Fruit fly (Drosophila melanogaster) whole organism, embryonic: ENCODE data around the gene Klp67A.

Experiments used
- CG10274 ChIP-seq: fragments of 200-800 bp; sonication (Bioruptor generic); optimal IDR thresholded peaks from 3 replicates; lab custom pipeline; 2017; ENCODE audit warnings: missing biosample characterization, mild to moderate bottlenecking, missing genetic modification characterization
- CG10543 ChIP-seq: fragments of 200-800 bp; sonication (Bioruptor generic); optimal IDR thresholded peaks from 3 replicates; lab custom pipeline; 2017; ENCODE audit warnings: missing biosample characterization, mild to moderate bottlenecking, missing genetic modification characterization, moderate library complexity
- CG10654 ChIP-seq: fragments of 200-800 bp; sonication (Bioruptor generic); optimal IDR thresholded peaks from 2 replicates; lab custom pipeline; 2016; ENCODE audit warnings: missing biosample characterization, missing genetic modification characterization
- CG10959 ChIP-seq: fragments of 200-800 bp; sonication (Bioruptor generic); IDR thresholded peaks from 2 replicates; pipeline ENCODE4 v1.3.6; 2022; ENCODE audit warnings: missing biosample characterization, missing genetic modification characterization
- CG11695 ChIP-seq: fragments of 200-800 bp; sonication (Bioruptor generic); IDR thresholded peaks from 3 replicates; pipeline ENCODE4 v1.3.6; 2022; ENCODE audit warnings: missing biosample characterization, missing genetic modification characterization
- CG12236 ChIP-seq: fragments of 200-800 bp; sonication (Bioruptor generic); optimal IDR thresholded peaks from 2 replicates; lab custom pipeline; 2016; ENCODE audit warnings: missing biosample characterization, missing genetic modification characterization
- CG12391 ChIP-seq: fragments of 200-800 bp; sonication (Bioruptor generic); optimal IDR thresholded peaks from 3 replicates; lab custom pipeline; 2018; ENCODE audit warnings: missing biosample characterization, mild to moderate bottlenecking, missing genetic modification characterization, moderate library complexity
- CG13123 ChIP-seq: fragments of 200-800 bp; sonication (Bioruptor generic); optimal IDR thresholded peaks from 2 replicates; lab custom pipeline; 2016; ENCODE audit warnings: missing biosample characterization, missing genetic modification characterization
- CG13296 ChIP-seq: fragments of 200-800 bp; sonication (Bioruptor generic); optimal IDR thresholded peaks from 3 replicates; lab custom pipeline; 2018; ENCODE audit warnings: missing biosample characterization, mild to moderate bottlenecking, missing genetic modification characterization
- CG14441 ChIP-seq: fragments of 200-800 bp; sonication (Bioruptor generic); IDR thresholded peaks from 2 replicates; pipeline ENCODE4 v1.3.6; 2022; ENCODE audit warnings: missing biosample characterization, missing genetic modification characterization
- CG15073 ChIP-seq: fragments of 200-800 bp; sonication (Bioruptor generic); optimal IDR thresholded peaks from 2 replicates; lab custom pipeline; 2016; ENCODE audit warnings: missing biosample characterization, missing genetic modification characterization
- CG15479 ChIP-seq: fragments of 200-800 bp; sonication (Bioruptor generic); optimal IDR thresholded peaks from 3 replicates; lab custom pipeline; 2019; ENCODE audit warnings: missing biosample characterization, mild to moderate bottlenecking, missing genetic modification characterization, moderate library complexity
- CG2712 ChIP-seq: fragments of 200-800 bp; optimal IDR thresholded peaks from 3 replicates; lab custom pipeline; 2019; ENCODE audit warnings: missing biosample characterization, mild to moderate bottlenecking, missing genetic modification characterization, moderate library complexity
- CG2875 ChIP-seq: fragments of 200-800 bp; sonication (Bioruptor generic); optimal IDR thresholded peaks from 2 replicates; lab custom pipeline; 2017; ENCODE audit warnings: missing biosample characterization, mild to moderate bottlenecking, missing genetic modification characterization, missing genetic modification reagents
- CG3407 ChIP-seq: fragments of 200-800 bp; sonication (Bioruptor generic); optimal IDR thresholded peaks from 2 replicates; lab custom pipeline; 2018; ENCODE audit warnings: missing biosample characterization, mild to moderate bottlenecking, missing genetic modification characterization
- CG3838 ChIP-seq: fragments of 200-800 bp; sonication (Bioruptor generic); optimal IDR thresholded peaks from 3 replicates; lab custom pipeline; 2016; ENCODE audit warnings: missing biosample characterization, missing genetic modification characterization
- CG5953 ChIP-seq: fragments of 200-800 bp; sonication (Bioruptor generic); IDR thresholded peaks from 2 replicates; pipeline ENCODE4 v1.3.6; 2022; ENCODE audit warnings: missing biosample characterization, missing genetic modification characterization
- CG7556 ChIP-seq: fragments of 200-800 bp; sonication (Bioruptor generic); optimal IDR thresholded peaks from 2 replicates; lab custom pipeline; 2017; ENCODE audit warnings: missing biosample characterization, mild to moderate bottlenecking, missing genetic modification characterization
- CG7928 ChIP-seq: fragments of 200-800 bp; sonication (Bioruptor generic); optimal IDR thresholded peaks from 2 replicates; lab custom pipeline; 2017; ENCODE audit warnings: missing biosample characterization, mild to moderate bottlenecking, missing genetic modification characterization
- CG8765 ChIP-seq: fragments of 200-800 bp; sonication (Bioruptor generic); IDR thresholded peaks from 2 replicates; pipeline ENCODE4 v1.3.6; 2022; ENCODE audit warnings: missing biosample characterization, missing genetic modification characterization
- CG8924 ChIP-seq: fragments of 200-800 bp; optimal IDR thresholded peaks from 3 replicates; lab custom pipeline; 2019; ENCODE audit warnings: missing biosample characterization, mild to moderate bottlenecking, missing genetic modification characterization, moderate library complexity
- CG9215 ChIP-seq: fragments of 200-800 bp; sonication (Bioruptor generic); IDR thresholded peaks from 2 replicates; pipeline ENCODE4 v1.3.6; 2022; ENCODE audit warnings: missing biosample characterization, missing genetic modification characterization
- CG9727 ChIP-seq: fragments of 200-800 bp; sonication (Bioruptor generic); optimal IDR thresholded peaks from 3 replicates; lab custom pipeline; 2017; ENCODE audit warnings: missing biosample characterization, mild to moderate bottlenecking, missing genetic modification characterization
- CG9876 ChIP-seq: fragments of 200-800 bp; sonication (Bioruptor generic); optimal IDR thresholded peaks from 2 replicates; lab custom pipeline; 2016; ENCODE audit warnings: missing biosample characterization, missing genetic modification characterization
- Camta ChIP-seq: fragments of 200-800 bp; sonication (Bioruptor generic); optimal IDR thresholded peaks from 2 replicates; lab custom pipeline; 2016; ENCODE audit warnings: missing biosample characterization, missing genetic modification characterization
- Dref ChIP-seq: fragments of 200-800 bp; sonication (Bioruptor generic); IDR thresholded peaks from 2 replicates; pipeline ENCODE4 v1.3.6; 2022; ENCODE audit warnings: missing biosample characterization, missing genetic modification characterization
- E2f1 ChIP-seq: fragments of 200-800 bp; sonication (Bioruptor generic); IDR thresholded peaks from 2 replicates; pipeline ENCODE4 v1.3.6; 2022; ENCODE audit warnings: missing biosample characterization, missing genetic modification characterization
- Ets97D ChIP-seq: fragments of 200-800 bp; sonication (Bioruptor generic); optimal IDR thresholded peaks from 3 replicates; lab custom pipeline; 2016; ENCODE audit warnings: missing biosample characterization, missing genetic modification characterization
- Hand ChIP-seq: fragments of 200-800 bp; sonication (Bioruptor generic); optimal IDR thresholded peaks from 2 replicates; lab custom pipeline; 2017; ENCODE audit warnings: mild to moderate bottlenecking, missing biosample characterization, missing genetic modification reagents, missing genetic modification characterization
- Hr3 ChIP-seq: fragments of 200-800 bp; sonication (Bioruptor generic); optimal IDR thresholded peaks from 3 replicates; lab custom pipeline; 2016; ENCODE audit warnings: missing biosample characterization, missing genetic modification characterization
- Hr39 ChIP-seq: fragments of >200 bp; optimal IDR thresholded peaks from 2 replicates; lab custom pipeline; 2017
- Mrtf ChIP-seq: fragments of 200-800 bp; sonication (Bioruptor generic); IDR thresholded peaks from 3 replicates; pipeline ENCODE4 v1.3.6; 2022; ENCODE audit warnings: missing biosample characterization, missing genetic modification characterization
- Oli ChIP-seq: fragments of 200-800 bp; sonication (Bioruptor generic); optimal IDR thresholded peaks from 2 replicates; lab custom pipeline; 2018; ENCODE audit warnings: missing biosample characterization, mild to moderate bottlenecking, missing genetic modification characterization, moderate library complexity
- Taf1 ChIP-seq: fragments of 200-800 bp; sonication (Bioruptor generic); IDR thresholded peaks from 2 replicates; pipeline ENCODE4 v1.3.6; 2022; ENCODE audit warnings: missing biosample characterization, missing genetic modification characterization
- al ChIP-seq: fragments of 200-800 bp; sonication (Bioruptor generic); IDR thresholded peaks from 2 replicates; pipeline ENCODE4 v1.3.6; 2022; ENCODE audit warnings: missing biosample characterization, missing genetic modification characterization
- cwo ChIP-seq: fragments of 200-800 bp; sonication (Bioruptor generic); optimal IDR thresholded peaks from 3 replicates; lab custom pipeline; 2017; ENCODE audit warnings: missing biosample characterization, missing genetic modification characterization, mild to moderate bottlenecking, moderate library complexity, missing genetic modification reagents
- ems ChIP-seq: fragments of 200-800 bp; sonication (Bioruptor generic); optimal IDR thresholded peaks from 3 replicates; lab custom pipeline; 2016; ENCODE audit warnings: missing biosample characterization, missing genetic modification characterization
- fd64A ChIP-seq: fragments of 200-800 bp; sonication (Bioruptor generic); optimal IDR thresholded peaks from 3 replicates; lab custom pipeline; 2018; ENCODE audit warnings: missing biosample characterization, mild to moderate bottlenecking, missing genetic modification characterization
- gem ChIP-seq: fragments of 200-800 bp; sonication (Bioruptor generic); optimal IDR thresholded peaks from 2 replicates; lab custom pipeline; 2019; ENCODE audit warnings: missing biosample characterization, mild to moderate bottlenecking, missing genetic modification characterization, moderate library complexity
- ham ChIP-seq: fragments of 200-800 bp; sonication (Bioruptor generic); IDR thresholded peaks from 2 replicates; pipeline ENCODE4 v1.3.6; 2022; ENCODE audit warnings: missing biosample characterization, missing genetic modification characterization
- pan ChIP-seq, 4 experiments: fragments of >200 bp in 3 of 4; fragments of 200-800 bp in 1 of 4; sonication (Bioruptor generic) in 1 of 4; optimal IDR thresholded peaks in 3 of 4; IDR thresholded peaks in 1 of 4; 2 replicates each; pipeline versions ENCODE4 v1.3.6 to Lab custom; 2017 to 2022; ENCODE audit warnings: missing biosample characterization in 2 of 4, missing genetic modification characterization in 2 of 4, mixed read lengths in 1 of 4
- pho ChIP-seq: fragments of 200-800 bp; sonication (Bioruptor generic); optimal IDR thresholded peaks from 2 replicates; lab custom pipeline; 2016; ENCODE audit warnings: missing biosample characterization, missing genetic modification characterization
- phol ChIP-seq: fragments of 200-800 bp; sonication (Bioruptor generic); optimal IDR thresholded peaks from 3 replicates; lab custom pipeline; 2018; ENCODE audit warnings: missing biosample characterization, mild to moderate bottlenecking, missing genetic modification characterization, moderate library complexity
- rib ChIP-seq: fragments of 200-800 bp; sonication (Bioruptor generic); IDR thresholded peaks from 2 replicates; pipeline ENCODE4 v1.3.6; 2022; ENCODE audit warnings: missing biosample characterization, missing genetic modification characterization
- schlank ChIP-seq: fragments of 200-800 bp; sonication (Bioruptor generic); optimal IDR thresholded peaks from 2 replicates; lab custom pipeline; 2018; ENCODE audit warnings: missing biosample characterization, mild to moderate bottlenecking, missing genetic modification characterization
- sd ChIP-seq: fragments of 200-800 bp; sonication (Bioruptor generic); optimal IDR thresholded peaks from 3 replicates; lab custom pipeline; 2018; ENCODE audit warnings: missing biosample characterization, mild to moderate bottlenecking, missing genetic modification characterization, moderate library complexity
- slbo ChIP-seq: fragments of 200-800 bp; sonication (Bioruptor generic); IDR thresholded peaks from 2 replicates; pipeline ENCODE4 v1.3.6; 2022; ENCODE audit warnings: missing biosample characterization, missing genetic modification characterization
- slou ChIP-seq: fragments of 200-800 bp; sonication (Bioruptor generic); optimal IDR thresholded peaks from 3 replicates; lab custom pipeline; 2016; ENCODE audit warnings: missing biosample characterization, missing genetic modification characterization
- sug ChIP-seq: fragments of 200-800 bp; optimal IDR thresholded peaks from 2 replicates; lab custom pipeline; 2019; ENCODE audit warnings: missing biosample characterization, mild to moderate bottlenecking, missing genetic modification characterization, moderate library complexity
- tup ChIP-seq: fragments of 200-800 bp; sonication (Bioruptor generic); optimal IDR thresholded peaks from 2 replicates; lab custom pipeline; 2016; ENCODE audit warnings: missing biosample characterization, mild to moderate bottlenecking, missing genetic modification characterization, moderate library complexity

The Klp67A gene

DNA sequence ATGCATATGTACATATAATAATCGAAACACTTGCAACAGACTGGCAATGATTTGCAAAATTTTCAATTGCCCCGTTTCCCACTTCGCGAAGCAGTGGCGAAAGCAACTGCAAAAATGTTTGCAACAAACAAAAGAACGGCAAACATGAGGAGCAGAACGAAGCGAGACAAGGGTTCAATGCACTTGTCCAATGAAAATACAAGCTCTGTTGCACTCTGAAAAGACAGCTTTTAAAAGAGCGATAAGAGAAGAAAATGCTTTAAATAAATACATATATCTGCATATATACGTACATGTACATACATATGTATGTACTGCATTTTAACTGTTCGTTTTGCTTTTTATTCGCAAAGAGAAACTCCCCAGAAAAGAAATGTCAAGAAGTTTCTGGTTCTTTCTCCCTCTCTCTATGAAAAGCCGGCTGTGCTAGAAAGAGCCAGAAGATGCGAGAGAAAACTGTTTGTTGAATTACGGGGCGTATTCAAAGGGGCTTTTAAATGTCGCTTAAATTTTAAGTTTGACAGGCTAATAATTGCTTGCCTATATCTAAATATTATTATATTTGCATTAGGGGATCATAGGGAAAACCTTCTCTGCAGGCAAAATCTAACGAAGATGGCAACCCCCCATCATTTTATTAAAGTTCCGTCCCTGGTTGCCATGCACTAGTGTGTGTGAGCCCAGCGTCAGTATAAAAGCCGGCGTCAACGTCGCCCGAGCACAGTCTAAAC, 16.7 kb upstream of the Klp67A start, which contains the start of gene Hsp27 (continued):
- peak; percentile 97 for TF ChIP-seq CG5953 (GFP tag; lab: Robert Waterston, UW)
- TF ChIP-seq Mrtf, result peak; percentile 98
- TF ChIP-seq CG12391 (tag; lab: Kevin White, UChicago), result peak; percentile 98
- peak; percentile 98 for TF ChIP-seq CG10654
- TF ChIP-seq schlank (tag; lab: Kevin White, UChicago), result peak; percentile 94
- peak; percentile 86 for TF ChIP-seq ham (GFP tag; lab: Robert Waterston, UW)
- peak; percentile 99 for TF ChIP-seq gem
- peak; percentile 96 for TF ChIP-seq CG9215 (GFP tag; lab: Robert Waterston, UW)
- TF ChIP-seq Taf1 (GFP tag; lab: Robert Waterston, UW), result peak; percentile 97
- peak; percentile 87 for TF ChIP-seq sug
- peak; percentile 98 for TF ChIP-seq Camta
- peak; percentile 90 for TF ChIP-seq CG10274 (GFP tag; lab: Kevin White, UChicago)
- peak; percentile 82 for TF ChIP-seq CG7928
- TF ChIP-seq CG9876 (GFP tag; lab: Kevin White, UChicago), result peak; percentile 55
- peak; percentile 74 for TF ChIP-seq CG10543 (GFP tag; lab: Kevin White, UChicago)
- peak; percentile 96 for TF ChIP-seq CG9727
- peak; percentile 98 for TF ChIP-seq CG7556 (GFP tag; lab: Kevin White, UChicago)
- TF ChIP-seq CG3407 (GFP tag; lab: Kevin White, UChicago), result peak; percentile 98
- peak; percentile 99 for TF ChIP-seq CG2875 (GFP tag; lab: Kevin White, UChicago)
- peak; percentile 40 for TF ChIP-seq Dref (GFP tag; lab: Robert Waterston, UW)
- TF ChIP-seq al, result peak; percentile 98
- peak; percentile 96 for TF ChIP-seq fd64A (GFP tag; lab: Kevin White, UChicago)
- peak; percentile 97 for TF ChIP-seq slou (GFP tag; lab: Kevin White, UChicago)
- TF ChIP-seq cwo (GFP tag; lab: Kevin White, UChicago), result peak; percentile 97
- TF ChIP-seq CG3838 (GFP tag; lab: Kevin White, UChicago), result peak; percentile 87
- peak; percentile 98 for TF ChIP-seq phol (tag; lab: Kevin White, UChicago)
- TF ChIP-seq CG2712, result peak; percentile 99
- peak; percentile 90 for TF ChIP-seq sd (tag; lab: Kevin White, UChicago)
- TF ChIP-seq CG15479 (GFP tag; lab: Kevin White, UChicago), result no peak
- TF ChIP-seq slbo (GFP tag; lab: Robert Waterston, UW), result peak; percentile 99
- peak; percentile 96 for TF ChIP-seq rib (GFP tag; lab: Robert Waterston, UW)
- peak; percentile 90 for TF ChIP-seq Ets97D (GFP tag; lab: Kevin White, UChicago)
- peak; percentile 98 for TF ChIP-seq Hr3
- TF ChIP-seq CG13296 (GFP tag; lab: Kevin White, UChicago), result peak; percentile 95
- TF ChIP-seq CG15073 (GFP tag; lab: Kevin White, UChicago), result peak; percentile 85
- TF ChIP-seq tup, result peak; percentile 93
- peak; percentile 97 for TF ChIP-seq CG8765 (GFP tag; lab: Robert Waterston, UW)
- TF ChIP-seq CG11695 (GFP tag; lab: Robert Waterston, UW), result peak; percentile 99
- peak; percentile 66 for TF ChIP-seq CG12236 (GFP tag; lab: Kevin White, UChicago)
- TF ChIP-seq CG13123 (GFP tag; lab: Kevin White, UChicago), result peak; percentile 95
- peak; percentile 99 for TF ChIP-seq CG14441 (GFP tag; lab: Robert Waterston, UW)
- peak; percentile 99 for TF ChIP-seq Oli
- TF ChIP-seq pho (GFP tag; lab: Kevin White, UChicago), result peak; percentile 84
- TF ChIP-seq ems, result peak; percentile 99
- peak; percentile 92 for TF ChIP-seq Hand (GFP tag; lab: Kevin White, UChicago)
- TF ChIP-seq E2f1 (GFP tag; lab: Robert Waterston, UW), result peak; percentile 99
- no peak for TF ChIP-seq pan (optimal IDR thresholded peaks at IDR 0.05; lab: Kevin White, UChicago)
- peak in 1 of 2 experiments; percentile 99 for TF ChIP-seq pan (GFP tag; optimal IDR thresholded peaks at IDR 0.05 in 1 of 2, IDR thresholded peaks at IDR 0.05 in 1 of 2)
- peak; percentile 95 for TF ChIP-seq CG10959
- TF ChIP-seq Hr39, result no peak
- peak; percentile 98 for TF ChIP-seq CG8924 (tag; lab: Kevin White, UChicago)
